Fruit fly (Drosophila melanogaster): ENCODE data around the gene Bre1.

Gene Bre1

DNA sequence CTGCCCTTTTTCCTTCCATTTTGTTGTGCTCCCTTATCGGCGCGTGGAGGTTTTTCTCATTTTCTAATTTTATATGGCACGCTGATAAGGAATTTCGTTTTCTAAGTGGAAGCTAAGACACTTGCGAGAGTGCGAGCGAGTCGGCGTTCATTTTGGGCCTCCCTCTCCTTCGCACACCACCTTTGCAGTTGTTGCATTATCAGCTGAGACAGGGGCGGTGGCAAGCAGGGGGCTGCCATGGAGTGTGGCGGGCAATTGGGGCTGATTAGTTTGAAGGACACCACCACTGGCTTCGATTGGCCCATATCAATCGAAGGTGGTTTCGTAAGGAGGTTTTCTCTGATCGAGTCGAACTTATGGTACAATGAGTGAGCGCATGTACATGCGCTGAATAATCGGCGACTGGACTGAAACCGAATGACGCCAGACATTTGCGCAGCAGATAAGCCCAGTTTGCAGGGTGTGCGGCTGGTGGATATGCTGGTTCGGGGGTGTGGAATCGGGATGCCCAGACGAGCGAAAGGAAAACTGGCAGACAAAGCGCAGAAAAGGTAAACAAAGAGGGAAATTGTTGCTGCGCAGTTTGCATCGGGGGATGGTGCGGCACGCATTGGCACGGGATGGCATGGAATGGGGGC, 15.8 kb upstream of the Bre1 start:
- peak; percentile 92 for TF ChIP-seq exex (tag; optimal IDR thresholded peaks at IDR 0.05)
- peak; percentile 9 for TF ChIP-seq CG7987 (GFP tag; optimal IDR thresholded peaks at IDR 0.05)
- no peak for TF ChIP-seq CG4617 (GFP tag; optimal IDR thresholded peaks at IDR 0.05; ENCODE audit: borderline replicate concordance)
- TF ChIP-seq CG8290 (GFP tag; optimal IDR thresholded peaks at IDR 0.05) = no peak
- peak in 1 of 2 experiments; percentile 5 for TF ChIP-seq CG8290 (tag; optimal IDR thresholded peaks at IDR 0.05)
- TF ChIP-seq ewg (GFP tag; optimal IDR thresholded peaks at IDR 0.05) = no peak
- TF ChIP-seq kni (GFP tag; optimal IDR thresholded peaks at IDR 0.05) = no peak
- no peak for TF ChIP-seq CG30020 (tag; optimal IDR thresholded peaks at IDR 0.05)
- TF ChIP-seq schlank (tag; optimal IDR thresholded peaks at IDR 0.05) = no peak
- no peak for TF ChIP-seq otp (GFP tag; IDR thresholded peaks at IDR 0.05)
- TF ChIP-seq Dbx (GFP tag; IDR thresholded peaks at IDR 0.05) = peak; percentile 43; the same call in 1 of the 3 replicates
- TF ChIP-seq CG1832 (GFP tag; optimal IDR thresholded peaks at IDR 0.05) = peak; percentile 69
- peak; percentile 27; the same call in 1 of the 3 replicates for TF ChIP-seq z (GFP tag; IDR thresholded peaks at IDR 0.05)
- no peak for TF ChIP-seq CG16863 (GFP tag; optimal IDR thresholded peaks at IDR 0.05)
- no peak for TF ChIP-seq HLHmδ (GFP tag; optimal IDR thresholded peaks at IDR 0.05)
- TF ChIP-seq Hey (tag; optimal IDR thresholded peaks at IDR 0.05) = peak; percentile 98
- peak; percentile 74 for TF ChIP-seq lab (GFP tag; optimal IDR thresholded peaks at IDR 0.05)
- TF ChIP-seq crol (GFP tag; IDR thresholded peaks at IDR 0.05) = peak; percentile 93
- TF ChIP-seq tgo (GFP tag; IDR thresholded peaks at IDR 0.05) = no peak; the same call in 2 of the 3 replicates
- 0 out of 2 replicates have a peak, but pooled peaks have one; percentile 45 for TF ChIP-seq tna (GFP tag; IDR thresholded peaks at IDR 0.05; ENCODE audit: partially characterized antibody)
- peak; percentile 4 for TF ChIP-seq CG12769 (tag; optimal IDR thresholded peaks at IDR 0.05)
- 0 out of 2 replicates have a peak, but pooled peaks have one; percentile 5 for TF ChIP-seq ranshi (GFP tag; IDR thresholded peaks at IDR 0.05)
- TF ChIP-seq chinmo (GFP tag; IDR thresholded peaks at IDR 0.05; ENCODE audit: partially characterized antibody) = peak; percentile 99
- TF ChIP-seq sisA (GFP tag; IDR thresholded peaks at IDR 0.05) = no peak
- peak; percentile 29 for TF ChIP-seq sens (GFP tag)
- no peak for TF ChIP-seq Ssrp (tag; optimal IDR thresholded peaks at IDR 0.05)
- peak in 1 of 2 experiments; percentile 37 for TF ChIP-seq crp (GFP tag; optimal IDR thresholded peaks at IDR 0.05)
- TF ChIP-seq HmgZ (tag; optimal IDR thresholded peaks at IDR 0.05) = peak; percentile 29
- peak; percentile 96 for TF ChIP-seq sug (tag; optimal IDR thresholded peaks at IDR 0.05)
- TF ChIP-seq CG10565 (GFP tag; optimal IDR thresholded peaks at IDR 0.05) = no peak
- TF ChIP-seq Adf1 (GFP tag; IDR thresholded peaks at IDR 0.05) = peak; percentile 45
- TF ChIP-seq cwo (GFP tag; optimal IDR thresholded peaks at IDR 0.05) = peak; percentile 22
- no peak for TF ChIP-seq inv (GFP tag; IDR thresholded peaks at IDR 0.05; ENCODE audit: partially characterized antibody)
- no peak for TF ChIP-seq Sry-β (GFP tag; optimal IDR thresholded peaks at IDR 0.05)
- TF ChIP-seq fru (optimal IDR thresholded peaks at IDR 0.05) = no peak
- TF ChIP-seq GATAe (GFP tag; conservative IDR thresholded peaks at IDR 0.05) = peak; percentile 97
- TF ChIP-seq Nf-YC (tag; optimal IDR thresholded peaks at IDR 0.05) = peak; percentile 80
- no peak for TF ChIP-seq jing (GFP tag; optimal IDR thresholded peaks at IDR 0.05)
- no peak for TF ChIP-seq cato (GFP tag; optimal IDR thresholded peaks at IDR 0.05; ENCODE audit: borderline replicate concordance)
- no peak for TF ChIP-seq CG15601 (tag; optimal IDR thresholded peaks at IDR 0.05)
- TF ChIP-seq Elba2 (GFP tag; optimal IDR thresholded peaks at IDR 0.05) = no peak
- TF ChIP-seq hb (GFP tag; IDR thresholded peaks at IDR 0.05; ENCODE audit: partially characterized antibody) = 0 out of 3 replicates have a peak, but pooled peaks have one; percentile 45
- TF ChIP-seq CG6791 (GFP tag; IDR thresholded peaks at IDR 0.05; ENCODE audit: partially characterized antibody) = no peak
- no peak for TF ChIP-seq kah (GFP tag; optimal IDR thresholded peaks at IDR 0.05)
- peak; percentile 22 for TF ChIP-seq shn (GFP tag; optimal IDR thresholded peaks at IDR 0.05)
- TF ChIP-seq da (GFP tag; optimal IDR thresholded peaks at IDR 0.05) = peak; percentile 33
- TF ChIP-seq CG18599 (GFP tag; optimal IDR thresholded peaks at IDR 0.05) = peak; percentile 24
- peak; percentile 92 for TF ChIP-seq Aef1 (GFP tag; IDR thresholded peaks at IDR 0.05)
- TF ChIP-seq CG34422 (GFP tag; IDR thresholded peaks at IDR 0.05) = 0 out of 3 replicates have a peak, but pooled peaks have one; percentile 46

All from whole organism, embryonic.